Worm (Caenorhabditis elegans): ENCODE data around the gene F09F9.2.

- TF ChIP-seq K12H6.12 (tag; optimal IDR thresholded peaks at IDR 0.05) (no peak), rec-8 (tag; optimal IDR thresholded peaks at IDR 0.05) (no peak), Y67H2A.10 (GFP tag; conservative IDR thresholded peaks at IDR 0.05) (no peak), F10E7.11 (tag; optimal IDR thresholded peaks at IDR 0.05) (no peak), T07F8.4 (tag; optimal IDR thresholded peaks at IDR 0.05) (no peak), unc-62 (GFP tag; optimal IDR thresholded peaks at IDR 0.05) (no peak), F57A8.1 (GFP tag; optimal IDR thresholded peaks at IDR 0.05) (no peak), akir-1 (GFP tag; optimal IDR thresholded peaks at IDR 0.05) (no peak), ZK185.1 (tag; optimal IDR thresholded peaks at IDR 0.05; ENCODE audit: poor library complexity, severe bottlenecking) (no peak), ceh-58 (GFP tag; IDR thresholded peaks at IDR 0.05) (no peak), him-1 (tag; optimal IDR thresholded peaks at IDR 0.05) (no peak), ama-1 (optimal IDR thresholded peaks at IDR 0.05) (no peak), ama-1 (GFP tag; optimal IDR thresholded peaks at IDR 0.05) (no peak), unc-130 (GFP tag; optimal IDR thresholded peaks at IDR 0.05) (no peak), B0261.1 (tag; optimal IDR thresholded peaks at IDR 0.05) (no peak)
These were observed 21.0 kb upstream of the F09F9.2 start for ce11 chrX:4132243-4132642.
